Worm (Caenorhabditis elegans) whole organism, L2 larva: ENCODE data around the gene W09D6.4.

ENCODE experiments used
- F13H6.1 ChIP-seq: sonication (generic microtip); optimal IDR thresholded peaks from 2 replicates; lab custom pipeline; 2016; ENCODE audit warnings: missing genetic modification characterization, missing compliant biosample characterization
- R02D3.7 ChIP-seq: fragments of 150-350 bp; optimal IDR thresholded peaks from 2 replicates; lab custom pipeline; 2014; ENCODE audit warnings: missing biosample characterization, missing genetic modification characterization
- Y55F3AM.14 ChIP-seq: fragments of 200-800 bp; sonication (Bioruptor generic); optimal IDR thresholded peaks from 2 replicates; lab custom pipeline; 2018; ENCODE audit warnings: mild to moderate bottlenecking, missing genetic modification characterization, missing compliant biosample characterization
- alr-1 ChIP-seq: fragments of 150-350 bp; optimal IDR thresholded peaks from 2 replicates; lab custom pipeline; 2014; ENCODE audit warnings: missing biosample characterization, missing genetic modification characterization
- ama-1 ChIP-seq: fragments of 150-350 bp; optimal IDR thresholded peaks from 2 replicates; lab custom pipeline; 2018; ENCODE audit warnings: inconsistent platforms
- ceh-82 ChIP-seq: fragments of 150-350 bp; optimal IDR thresholded peaks from 2 replicates; lab custom pipeline; 2014; ENCODE audit warnings: missing biosample characterization, missing genetic modification characterization
- dmd-4 ChIP-seq: sonication (generic microtip); optimal IDR thresholded peaks from 2 replicates; lab custom pipeline; 2017; ENCODE audit warnings: missing biosample characterization, missing genetic modification characterization
- egl-27 ChIP-seq: sonication (generic microtip); optimal IDR thresholded peaks from 3 replicates; lab custom pipeline; 2017; ENCODE audit warnings: missing biosample characterization, missing genetic modification reagents, missing genetic modification characterization
- elt-1 ChIP-seq: fragments of 150-350 bp; optimal IDR thresholded peaks from 2 replicates; lab custom pipeline; 2014; ENCODE audit warnings: missing biosample characterization, missing genetic modification characterization
- gmeb-1 ChIP-seq: fragments of 150-350 bp; optimal IDR thresholded peaks from 2 replicates; lab custom pipeline; 2014; ENCODE audit warnings: missing biosample characterization, missing genetic modification characterization
- lin-11 ChIP-seq: fragments of 150-350 bp; sonication (generic microtip); optimal IDR thresholded peaks from 2 replicates; lab custom pipeline; 2014; ENCODE audit warnings: missing biosample characterization, missing genetic modification characterization, inconsistent platforms, mixed read lengths
- lin-13 ChIP-seq: fragments of 150-350 bp; optimal IDR thresholded peaks from 2 replicates; lab custom pipeline; 2014; ENCODE audit warnings: missing biosample characterization, missing genetic modification reagents, missing genetic modification characterization
- mab-5 ChIP-seq: fragments of 150-350 bp; optimal IDR thresholded peaks from 2 replicates; lab custom pipeline; 2014; ENCODE audit warnings: missing biosample characterization, missing genetic modification characterization
- nhr-10 ChIP-seq: sonication (generic microtip); optimal IDR thresholded peaks from 2 replicates; lab custom pipeline; 2017; ENCODE audit warnings: missing biosample characterization, missing genetic modification characterization
- nhr-11 ChIP-seq: fragments of 150-350 bp; optimal IDR thresholded peaks from 2 replicates; lab custom pipeline; 2014; ENCODE audit warnings: missing biosample characterization, missing genetic modification characterization
- nhr-129 ChIP-seq: fragments of 150-350 bp; optimal IDR thresholded peaks from 2 replicates; lab custom pipeline; 2014; ENCODE audit warnings: missing biosample characterization, missing genetic modification characterization
- nhr-21 ChIP-seq: fragments of 150-350 bp; optimal IDR thresholded peaks from 2 replicates; lab custom pipeline; 2014; ENCODE audit warnings: missing biosample characterization, missing genetic modification characterization
- nhr-23 ChIP-seq: fragments of 150-350 bp; optimal IDR thresholded peaks from 2 replicates; lab custom pipeline; 2014; ENCODE audit warnings: missing biosample characterization, missing genetic modification reagents, missing genetic modification characterization
- nhr-237 ChIP-seq: fragments of 150-350 bp; optimal IDR thresholded peaks from 2 replicates; lab custom pipeline; 2014; ENCODE audit warnings: missing biosample characterization, missing genetic modification characterization
- nhr-25 ChIP-seq: fragments of 150-350 bp; sonication (generic microtip); optimal IDR thresholded peaks from 3 replicates; lab custom pipeline; 2014; ENCODE audit warnings: missing biosample characterization, missing genetic modification characterization
- nhr-6 ChIP-seq: fragments of 150-350 bp; optimal IDR thresholded peaks from 2 replicates; lab custom pipeline; 2014; ENCODE audit warnings: missing biosample characterization, missing genetic modification characterization
- peb-1 ChIP-seq: fragments of 150-350 bp; optimal IDR thresholded peaks from 2 replicates; lab custom pipeline; 2014; ENCODE audit warnings: missing biosample characterization, missing genetic modification characterization
- sem-4 ChIP-seq: fragments of 150-350 bp; optimal IDR thresholded peaks from 2 replicates; lab custom pipeline; 2014; ENCODE audit warnings: missing biosample characterization, missing genetic modification reagents, missing genetic modification characterization
- sma-3 ChIP-seq: sonication (generic microtip); optimal IDR thresholded peaks from 2 replicates; lab custom pipeline; 2016; ENCODE audit warnings: missing genetic modification reagents, missing genetic modification characterization, missing compliant biosample characterization
- sma-9 ChIP-seq, 2 experiments: fragments of 150-350 bp in 1 of 2; sonication (generic microtip) in 1 of 2; optimal IDR thresholded peaks; 2 replicates each; lab custom pipeline; 2014 to 2016; ENCODE audit warnings: missing genetic modification characterization in 2 of 2, mild to moderate bottlenecking in 1 of 2, missing biosample characterization in 1 of 2, missing compliant biosample characterization in 1 of 2, missing genetic modification reagents in 1 of 2, moderate library complexity in 1 of 2
- unc-39 ChIP-seq: fragments of 150-350 bp; optimal IDR thresholded peaks from 2 replicates; lab custom pipeline; 2014; ENCODE audit warnings: missing biosample characterization, missing genetic modification characterization
- unc-55 ChIP-seq: fragments of 150-350 bp; sonication (generic microtip); optimal IDR thresholded peaks from 3 replicates; lab custom pipeline; 2014; ENCODE audit warnings: missing biosample characterization, missing genetic modification reagents, missing genetic modification characterization
- unc-62 ChIP-seq: fragments of 150-350 bp; optimal IDR thresholded peaks from 2 replicates; lab custom pipeline; 2014; ENCODE audit warnings: missing biosample characterization, missing genetic modification reagents, missing genetic modification characterization
- zag-1 ChIP-seq: fragments of 150-350 bp; optimal IDR thresholded peaks from 2 replicates; lab custom pipeline; 2014; ENCODE audit warnings: missing biosample characterization, missing genetic modification characterization
- ztf-1 ChIP-seq: fragments of 200-800 bp; sonication (Bioruptor generic); conservative IDR thresholded peaks from 2 replicates; pipeline ENCODE4 v1.3.6; 2022; ENCODE audit warnings: missing genetic modification characterization, missing compliant biosample characterization

The W09D6.4 gene

ce11 chrIII:11068553-11068952 is 11.0 kb upstream of the W09D6.4 start, which contains the start of gene W09D6.1:
Gene W09D6.1 (plus strand): TSS chrIII:11068853.
- TF ChIP-seq lin-11 (tag; lab: Kevin White, UChicago): no peak

ce11 chrIII:11069265-11069664 is 10.3 kb upstream of the W09D6.4 start:
- no peak for TF ChIP-seq nhr-23 (tag; lab: Kevin White, UChicago)

ce11 chrIII:11070210-11070609 is 9.3 kb upstream of the W09D6.4 start:
- TF ChIP-seq lin-11 (tag; lab: Kevin White, UChicago) (no peak), sem-4 (tag; lab: Kevin White, UChicago) (no peak), mab-5 (tag; lab: Kevin White, UChicago) (no peak), nhr-10 (tag; lab: Kevin White, UChicago) (no peak), unc-39 (tag; lab: Kevin White, UChicago) (no peak), nhr-129 (tag; lab: Kevin White, UChicago) (no peak), sma-9 (GFP tag; optimal IDR thresholded peaks at IDR 0.05; lab: Kevin White, UChicago) (no peak), sma-9 (tag; optimal IDR thresholded peaks at IDR 0.05; lab: Kevin White, UChicago) (no peak), elt-1 (tag; lab: Kevin White, UChicago) (no peak), gmeb-1 (tag; lab: Kevin White, UChicago) (no peak), ceh-82 (tag; lab: Kevin White, UChicago) (no peak), nhr-6 (no peak), unc-55 (GFP tag; lab: Kevin White, UChicago) (no peak)
- TF ChIP-seq, all 48 proteins: peak for 0

- TF ChIP-seq zag-1 (tag; lab: Kevin White, UChicago): no peak
- no peak for TF ChIP-seq lin-11 (tag; lab: Kevin White, UChicago)
- no peak for TF ChIP-seq elt-1 (tag; lab: Kevin White, UChicago)
- no peak for TF ChIP-seq egl-27 (tag; lab: Kevin White, UChicago)
- no peak for TF ChIP-seq nhr-21 (tag; lab: Kevin White, UChicago)
- no peak for TF ChIP-seq peb-1 (tag; lab: Kevin White, UChicago)
- TF ChIP-seq sma-3: no peak
- no peak for TF ChIP-seq nhr-129 (tag; lab: Kevin White, UChicago)
- no peak for TF ChIP-seq ama-1 (lab: Kevin White, UChicago)
- no peak for TF ChIP-seq nhr-25
- TF ChIP-seq dmd-4 (tag; lab: Kevin White, UChicago): no peak
Measured at ce11 chrIII:11074214-11074613, 5.3 kb upstream of the W09D6.4 start, which contains the start of gene str-261. Gene str-261 (plus strand): TSS chrIII:11074514.

- TF ChIP-seq Y55F3AM.14 (GFP tag; lab: Kevin White, UChicago): no peak
Measured at ce11 chrIII:11076743-11077142, 2.8 kb upstream of the W09D6.4 start.

- no peak for TF ChIP-seq ztf-1
- no peak for TF ChIP-seq nhr-11 (tag; lab: Kevin White, UChicago)
- TF ChIP-seq nhr-237 (tag; lab: Kevin White, UChicago): no peak
- no peak for TF ChIP-seq F13H6.1
- no peak for TF ChIP-seq nhr-129 (tag; lab: Kevin White, UChicago)
- TF ChIP-seq lin-11 (tag; lab: Kevin White, UChicago): no peak
- TF ChIP-seq sma-3: no peak
Measured at ce11 chrIII:11077404-11077803, 2.1 kb upstream of the W09D6.4 start, which contains the start of gene str-246. Gene str-246 (plus strand): TSS chrIII:11077704.

ce11 chrIII:11082604-11083003 is 3.1 kb downstream of the W09D6.4 start:
- TF ChIP-seq lin-13 (GFP tag; lab: Kevin White, UChicago) (no peak), ceh-82 (tag; lab: Kevin White, UChicago) (no peak), unc-62 (GFP tag; lab: Kevin White, UChicago) (no peak), alr-1 (tag; lab: Kevin White, UChicago) (no peak), ztf-1 (no peak), nhr-129 (tag; lab: Kevin White, UChicago) (no peak), peb-1 (tag; lab: Kevin White, UChicago) (no peak), nhr-11 (tag; lab: Kevin White, UChicago) (no peak), R02D3.7 (tag; lab: Kevin White, UChicago) (no peak)
